Worm (Caenorhabditis elegans): ENCODE data around the gene C08A9.3.

DNA sequence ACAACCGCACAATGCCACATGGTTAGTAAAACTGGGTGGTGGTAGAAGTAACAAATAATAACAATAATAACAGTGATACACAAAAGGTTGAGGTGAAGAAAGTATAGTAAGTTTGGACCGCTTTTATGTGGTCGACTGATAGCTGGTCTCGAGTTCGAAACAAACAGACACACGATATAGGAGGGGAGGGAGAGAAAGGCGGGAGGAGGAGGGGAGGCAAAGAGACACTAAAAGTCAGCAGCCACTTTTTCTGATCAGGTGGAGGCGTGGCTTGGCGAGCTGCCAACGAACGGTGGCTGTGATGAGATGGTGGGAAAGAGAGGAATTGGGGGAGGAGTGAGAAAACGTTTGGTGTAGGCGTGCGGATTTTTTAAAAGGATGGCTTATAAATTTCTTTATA is 34.8 kb downstream of the C08A9.3 start:
- TF ChIP-seq ref-1 (GFP tag; conservative IDR thresholded peaks at IDR 0.05) (no peak), cog-1 (tag; optimal IDR thresholded peaks at IDR 0.05) (no peak), flt-1 (GFP tag; IDR thresholded peaks at IDR 0.05) (no peak), klf-2 (GFP tag; conservative IDR thresholded peaks at IDR 0.05) (no peak), T22C8.4 (GFP tag; IDR thresholded peaks at IDR 0.05) (no peak)
